Worm (Caenorhabditis elegans) whole organism, L3 larva: Measurements from ENCODE around the gene gei-4.

Experiments used
- R02D3.7 ChIP-seq: fragments of 150-350 bp; optimal IDR thresholded peaks from 2 replicates; lab custom pipeline; 2014; ENCODE audit warnings: missing biosample characterization, missing genetic modification characterization
- ZK546.5 ChIP-seq: sonication (generic microtip); optimal IDR thresholded peaks from 2 replicates; lab custom pipeline; 2017; ENCODE audit warnings: missing biosample characterization, missing genetic modification characterization
- aly-2 ChIP-seq: fragments of 150-350 bp; optimal IDR thresholded peaks from 2 replicates; lab custom pipeline; 2014; ENCODE audit warnings: missing biosample characterization, missing genetic modification characterization
- ama-1 ChIP-seq: fragments of 150-350 bp; optimal IDR thresholded peaks from 2 replicates; lab custom pipeline; 2018
- ceh-16 ChIP-seq: sonication (generic microtip); optimal IDR thresholded peaks from 2 replicates; lab custom pipeline; 2017; ENCODE audit warnings: missing biosample characterization, missing genetic modification characterization
- ceh-82 ChIP-seq: fragments of 150-350 bp; optimal IDR thresholded peaks from 2 replicates; lab custom pipeline; 2014; ENCODE audit warnings: missing biosample characterization, missing genetic modification characterization
- ceh-9 ChIP-seq: sonication (generic microtip); optimal IDR thresholded peaks from 2 replicates; lab custom pipeline; 2018; ENCODE audit warnings: missing biosample characterization, missing genetic modification characterization
- daf-12 ChIP-seq: fragments of 150-350 bp; optimal IDR thresholded peaks from 2 replicates; lab custom pipeline; 2014; ENCODE audit warnings: missing biosample characterization, missing genetic modification reagents, missing genetic modification characterization
- egl-27 ChIP-seq: sonication (generic microtip); optimal IDR thresholded peaks from 4 replicates; lab custom pipeline; 2017; ENCODE audit warnings: missing biosample characterization, missing genetic modification reagents, missing genetic modification characterization
- elt-2 ChIP-seq: sonication (generic microtip); optimal IDR thresholded peaks from 2 replicates; lab custom pipeline; 2016; ENCODE audit warnings: missing genetic modification reagents, mild to moderate bottlenecking, missing genetic modification characterization, missing compliant biosample characterization
- eor-1 ChIP-seq, 2 experiments: fragments of 150-350 bp; optimal IDR thresholded peaks; 2 replicates each; lab custom pipeline; 2014 to 2018; ENCODE audit warnings: missing biosample characterization in 2 of 2, missing genetic modification characterization in 2 of 2
- fkh-10 ChIP-seq: sonication (generic microtip); optimal IDR thresholded peaks from 2 replicates; lab custom pipeline; 2017; ENCODE audit warnings: missing biosample characterization, missing genetic modification reagents, missing genetic modification characterization
- fos-1 ChIP-seq: fragments of 150-350 bp; optimal IDR thresholded peaks from 2 replicates; lab custom pipeline; 2014; ENCODE audit warnings: missing biosample characterization, missing genetic modification characterization
- hmg-11 ChIP-seq: sonication (generic microtip); optimal IDR thresholded peaks from 2 replicates; lab custom pipeline; 2016; ENCODE audit warnings: missing genetic modification characterization, missing compliant biosample characterization
- jun-1 ChIP-seq: fragments of 150-350 bp; optimal IDR thresholded peaks from 2 replicates; lab custom pipeline; 2014; ENCODE audit warnings: missing biosample characterization, missing genetic modification reagents, missing genetic modification characterization
- lin-15B ChIP-seq: fragments of 150-350 bp; optimal IDR thresholded peaks from 2 replicates; lab custom pipeline; 2014; ENCODE audit warnings: missing biosample characterization, missing genetic modification characterization
- lin-39 ChIP-seq: fragments of 150-350 bp; optimal IDR thresholded peaks from 2 replicates; lab custom pipeline; 2018; ENCODE audit warnings: missing biosample characterization, missing genetic modification reagents, missing genetic modification characterization
- lsy-12 ChIP-seq: sonication (generic microtip); optimal IDR thresholded peaks from 2 replicates; lab custom pipeline; 2016; ENCODE audit warnings: mild to moderate bottlenecking, missing genetic modification characterization, missing compliant biosample characterization
- mdl-1 ChIP-seq: fragments of 150-350 bp; optimal IDR thresholded peaks from 2 replicates; lab custom pipeline; 2014; ENCODE audit warnings: missing biosample characterization, missing genetic modification characterization
- mml-1 ChIP-seq: fragments of 150-350 bp; sonication (generic microtip); optimal IDR thresholded peaks from 3 replicates; lab custom pipeline; 2014; ENCODE audit warnings: missing biosample characterization, missing genetic modification characterization
- nfya-1 ChIP-seq: sonication (generic microtip); optimal IDR thresholded peaks from 2 replicates; lab custom pipeline; 2017; ENCODE audit warnings: missing genetic modification characterization, mild to moderate bottlenecking, missing compliant biosample characterization, antibody characterized with exemption, moderate library complexity; ENCODE audit not compliant: insufficient read depth
- nhr-11 ChIP-seq: fragments of 150-350 bp; optimal IDR thresholded peaks from 2 replicates; lab custom pipeline; 2014; ENCODE audit warnings: missing biosample characterization, missing genetic modification characterization
- nhr-23 ChIP-seq: fragments of 150-350 bp; optimal IDR thresholded peaks from 2 replicates; lab custom pipeline; 2014; ENCODE audit warnings: missing biosample characterization, missing genetic modification reagents, missing genetic modification characterization
- nhr-237 ChIP-seq: fragments of 150-350 bp; optimal IDR thresholded peaks from 2 replicates; lab custom pipeline; 2014; ENCODE audit warnings: missing biosample characterization, missing genetic modification characterization
- nhr-25 ChIP-seq: sonication (generic microtip); optimal IDR thresholded peaks from 2 replicates; lab custom pipeline; 2017; ENCODE audit warnings: missing biosample characterization, missing genetic modification characterization
- nhr-28 ChIP-seq: fragments of 150-350 bp; optimal IDR thresholded peaks from 2 replicates; lab custom pipeline; 2014; ENCODE audit warnings: missing biosample characterization, missing genetic modification characterization
- nhr-43 ChIP-seq: sonication (generic microtip); optimal IDR thresholded peaks from 2 replicates; lab custom pipeline; 2016; ENCODE audit warnings: mild to moderate bottlenecking, missing genetic modification characterization, missing compliant biosample characterization; ENCODE audit not compliant: poor library complexity, severe bottlenecking
- nhr-67 ChIP-seq: fragments of 150-350 bp; optimal IDR thresholded peaks from 2 replicates; lab custom pipeline; 2014; ENCODE audit warnings: missing biosample characterization, missing genetic modification characterization
- nhr-76 ChIP-seq: fragments of 150-350 bp; sonication (generic microtip); optimal IDR thresholded peaks from 5 replicates; lab custom pipeline; 2014; ENCODE audit warnings: missing biosample characterization, missing genetic modification characterization
- nhr-77 ChIP-seq: fragments of 150-350 bp; optimal IDR thresholded peaks from 2 replicates; lab custom pipeline; 2014; ENCODE audit warnings: missing biosample characterization, missing genetic modification characterization
- pha-4 ChIP-seq: fragments of 150-350 bp; optimal IDR thresholded peaks from 2 replicates; lab custom pipeline; 2014; ENCODE audit warnings: missing biosample characterization, missing genetic modification reagents, missing genetic modification characterization
- pqm-1 ChIP-seq: fragments of 150-350 bp; optimal IDR thresholded peaks from 2 replicates; lab custom pipeline; 2017; ENCODE audit warnings: missing biosample characterization, missing genetic modification characterization, inconsistent platforms
- sea-2 ChIP-seq: fragments of 150-350 bp; sonication (generic microtip); optimal IDR thresholded peaks from 4 replicates; lab custom pipeline; 2014; ENCODE audit warnings: missing biosample characterization, missing genetic modification reagents, missing genetic modification characterization
- skn-1 ChIP-seq: fragments of 150-350 bp; optimal IDR thresholded peaks from 2 replicates; lab custom pipeline; 2014; ENCODE audit warnings: missing biosample characterization, missing genetic modification characterization
- snpc-4 ChIP-seq: fragments of 150-350 bp; optimal IDR thresholded peaks from 2 replicates; lab custom pipeline; 2014; ENCODE audit warnings: missing biosample characterization, missing genetic modification characterization
- tbx-2 ChIP-seq: sonication (generic microtip); optimal IDR thresholded peaks from 2 replicates; lab custom pipeline; 2016; ENCODE audit warnings: mild to moderate bottlenecking, missing genetic modification characterization, missing compliant biosample characterization
- unc-39 ChIP-seq: sonication (generic microtip); optimal IDR thresholded peaks from 4 replicates; lab custom pipeline; 2017; ENCODE audit warnings: missing biosample characterization, missing genetic modification characterization
- zag-1 ChIP-seq: fragments of 150-350 bp; optimal IDR thresholded peaks from 2 replicates; lab custom pipeline; 2014; ENCODE audit warnings: missing biosample characterization, missing genetic modification characterization
- ztf-11 ChIP-seq: fragments of 150-350 bp; optimal IDR thresholded peaks from 2 replicates; lab custom pipeline; 2014; ENCODE audit warnings: missing biosample characterization, missing genetic modification characterization
- ztf-4 ChIP-seq: fragments of 150-350 bp; optimal IDR thresholded peaks from 2 replicates; lab custom pipeline; 2014; ENCODE audit warnings: missing biosample characterization, missing genetic modification characterization

Gene gei-4

DNA sequence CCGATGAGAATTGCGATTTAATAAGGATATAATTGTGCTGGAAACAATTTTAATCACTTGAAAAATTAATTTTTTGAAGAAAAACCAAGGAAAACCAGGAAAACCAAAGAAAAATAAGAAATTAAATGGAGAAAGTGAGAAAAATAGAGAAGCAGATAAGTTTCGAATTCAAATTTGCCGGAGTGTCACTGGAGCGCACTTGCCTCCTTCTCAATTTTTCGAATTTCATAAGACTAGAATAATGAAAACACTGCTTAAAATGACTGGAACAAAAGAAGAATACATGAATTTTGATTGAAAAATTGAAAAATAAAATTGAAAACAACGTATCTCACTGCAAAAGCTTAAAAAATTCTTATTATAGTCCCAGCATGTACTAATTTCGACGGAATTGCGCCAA lies 6.1 kb downstream of the gei-4 start:
- TF ChIP-seq nhr-25 (tag; lab: Kevin White, UChicago) (peak; percentile 12), nfya-1 (tag; lab: Kevin White, UChicago) (peak; percentile 26), ztf-11 (tag; lab: Kevin White, UChicago) (no peak), pha-4 (tag; lab: Kevin White, UChicago) (peak; percentile 22), lin-15B (tag; lab: Kevin White, UChicago) (no peak), mml-1 (tag; lab: Kevin White, UChicago) (no peak), ceh-82 (tag; lab: Kevin White, UChicago) (no peak), elt-2 (tag; lab: Kevin White, UChicago) (no peak)
- TF ChIP-seq, all 47 proteins: peak for 3

DNA sequence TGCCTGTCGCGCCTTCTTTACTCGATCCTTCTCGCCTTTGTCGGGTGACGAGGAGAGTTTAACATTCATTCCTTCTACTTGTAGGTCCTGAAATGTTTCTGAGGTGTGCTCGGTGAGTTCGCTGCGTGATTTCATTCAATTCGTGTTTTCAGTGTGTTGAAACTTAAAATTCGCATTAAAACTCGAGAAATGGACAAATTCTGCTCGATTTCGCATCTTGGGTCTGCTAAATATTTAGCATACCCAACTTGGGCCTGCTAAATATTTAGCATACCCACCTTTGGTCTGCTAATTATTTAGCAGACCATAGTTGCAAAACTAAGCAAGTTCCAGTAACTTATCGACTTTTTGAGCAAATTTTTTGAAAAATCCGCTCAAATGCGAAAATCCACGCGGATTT lies 7.2 kb downstream of the gei-4 start:
- TF ChIP-seq lsy-12 (tag; lab: Kevin White, UChicago), result no peak
- TF ChIP-seq snpc-4 (tag; lab: Kevin White, UChicago), result no peak
- TF ChIP-seq nhr-11 (tag; lab: Kevin White, UChicago), result no peak
- TF ChIP-seq jun-1 (tag; lab: Kevin White, UChicago), result no peak
- TF ChIP-seq lin-39 (tag; lab: Kevin White, UChicago), result no peak
- TF ChIP-seq ZK546.5 (tag; lab: Kevin White, UChicago), result no peak
- no peak for TF ChIP-seq ama-1
- no peak for TF ChIP-seq fos-1 (tag; lab: Kevin White, UChicago)
- TF ChIP-seq hmg-11, result no peak
- TF ChIP-seq egl-27 (tag; lab: Kevin White, UChicago), result no peak
- TF ChIP-seq daf-12 (tag; lab: Kevin White, UChicago), result no peak
- TF ChIP-seq nhr-76 (tag; lab: Kevin White, UChicago), result no peak
- TF ChIP-seq nhr-77 (tag; lab: Kevin White, UChicago), result no peak
- TF ChIP-seq eor-1 (tag; optimal IDR thresholded peaks at IDR 0.05; lab: Kevin White, UChicago), result no peak

- TF ChIP-seq ama-1 (peak; percentile 73), nhr-25 (tag; lab: Kevin White, UChicago) (peak; percentile 37), skn-1 (tag; lab: Kevin White, UChicago) (no peak)
- TF ChIP-seq, all 47 proteins: peak for 2
These were observed 7.7 kb downstream of the gei-4 start for ce11 chrIII:346942-347341.

- TF ChIP-seq ztf-4 (tag; lab: Kevin White, UChicago) (no peak), ama-1 (peak; percentile 16)
These were observed 9.1 kb downstream of the gei-4 start for ce11 chrIII:345503-345902.

DNA sequence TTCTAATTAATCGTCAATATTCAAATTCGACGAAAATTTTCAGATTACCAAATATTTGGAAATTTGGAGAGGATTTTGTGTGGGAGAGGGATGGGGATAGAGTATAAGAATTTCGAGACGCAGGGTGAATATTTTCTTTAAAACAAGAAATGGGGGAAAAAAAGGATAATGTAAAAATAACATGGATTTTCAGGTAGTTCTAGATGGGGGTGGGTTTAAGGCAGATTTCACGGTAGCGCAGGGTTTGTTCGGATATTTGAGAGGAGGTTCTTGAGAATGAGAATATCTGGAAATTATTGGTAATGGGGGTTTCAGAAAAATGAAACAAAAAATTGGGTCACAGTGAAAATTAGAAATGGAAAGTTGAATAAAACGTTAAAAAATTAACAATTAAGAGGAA lies 10.3 kb downstream of the gei-4 start:
- TF ChIP-seq lsy-12 (tag; lab: Kevin White, UChicago), result peak; percentile 59
- peak; percentile 92 for TF ChIP-seq ama-1
- TF ChIP-seq aly-2 (tag; lab: Kevin White, UChicago), result no peak
- TF ChIP-seq ztf-4 (tag; lab: Kevin White, UChicago), result peak; percentile 38

DNA sequence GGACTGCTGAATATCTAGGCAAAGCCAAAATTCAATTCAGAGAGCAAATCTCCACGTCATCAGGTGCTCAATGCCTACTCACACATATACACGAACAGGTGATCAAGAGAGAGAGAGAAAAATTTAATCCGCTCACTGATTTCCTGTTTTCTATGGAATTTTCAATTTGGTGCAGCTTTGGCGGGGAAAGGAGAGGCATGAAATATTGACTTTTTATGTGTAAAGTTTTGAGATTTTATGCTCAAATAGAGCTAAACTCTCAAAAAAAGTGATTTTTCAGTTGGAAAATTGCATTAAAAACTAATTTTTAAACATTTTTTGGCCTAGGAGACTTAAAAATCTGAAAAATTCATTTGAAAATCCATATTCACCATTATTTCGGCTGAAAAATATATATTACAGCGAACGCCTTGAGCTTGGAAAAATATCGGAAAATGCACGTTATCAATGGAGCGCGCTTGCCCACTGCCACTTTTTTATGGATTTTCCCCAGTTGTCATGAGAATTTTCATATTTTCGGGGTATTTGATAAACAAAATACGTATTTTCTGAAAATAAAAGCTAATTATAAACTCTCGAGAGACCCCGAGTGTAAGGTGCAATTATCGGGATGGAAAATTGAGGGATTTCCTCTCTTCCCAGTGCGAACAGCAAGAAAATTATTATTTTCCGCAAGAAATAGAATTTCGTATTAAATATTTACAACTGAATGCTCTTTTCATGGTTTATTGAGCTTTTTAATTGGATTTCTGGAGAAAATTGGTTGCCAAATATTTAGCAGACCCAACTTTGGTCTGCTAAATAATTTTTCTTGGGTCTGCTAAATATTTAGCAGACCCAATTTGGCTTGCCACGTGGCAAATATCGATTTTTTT lies 11.0 kb downstream of the gei-4 start:
- TF ChIP-seq eor-1 (tag; optimal IDR thresholded peaks at IDR 0.05; lab: Kevin White, UChicago) (no peak), ZK546.5 (tag; lab: Kevin White, UChicago) (no peak), fkh-10 (no peak), egl-27 (tag; lab: Kevin White, UChicago) (no peak), skn-1 (tag; lab: Kevin White, UChicago) (no peak), ama-1 (peak; percentile 9), nhr-43 (tag; lab: Kevin White, UChicago) (peak; percentile 1), zag-1 (tag; lab: Kevin White, UChicago) (no peak), nhr-28 (no peak), nfya-1 (tag; lab: Kevin White, UChicago) (peak; percentile 10), R02D3.7 (tag; lab: Kevin White, UChicago) (no peak), fos-1 (tag; lab: Kevin White, UChicago) (no peak), ceh-16 (tag; lab: Kevin White, UChicago) (no peak), sea-2 (no peak), unc-39 (no peak), ceh-9 (tag; lab: Kevin White, UChicago) (no peak), ztf-11 (tag; lab: Kevin White, UChicago) (no peak), pqm-1 (tag; lab: Kevin White, UChicago) (no peak), hmg-11 (peak; percentile 62), ceh-82 (tag; lab: Kevin White, UChicago) (no peak), jun-1 (tag; lab: Kevin White, UChicago) (no peak), nhr-237 (tag; lab: Kevin White, UChicago) (no peak), nhr-23 (no peak), daf-12 (tag; lab: Kevin White, UChicago) (no peak), mdl-1 (tag; lab: Kevin White, UChicago) (no peak), nhr-67 (tag; lab: Kevin White, UChicago) (no peak), lsy-12 (tag; lab: Kevin White, UChicago) (no peak), nhr-77 (tag; lab: Kevin White, UChicago) (no peak), tbx-2 (no peak)
